Fruit fly (Drosophila melanogaster): ENCODE results near the gene Cht7.
A peak's percentile ranks its signal among the peaks of the same experiment; 100 is the strongest.

Cht7 gene

dm6 chr3L:3134064-3134545 lies 27.3 kb upstream of the Cht7 start (continued):
- TF ChIP-seq CG7786 (GFP tag; optimal IDR thresholded peaks at IDR 0.05) (no peak), CG31441 (GFP tag; IDR thresholded peaks at IDR 0.05) (no peak), Mrtf (GFP tag; IDR thresholded peaks at IDR 0.05) (no peak), NC2α (GFP tag; optimal IDR thresholded peaks at IDR 0.05) (no peak), zfh2 (GFP tag; optimal IDR thresholded peaks at IDR 0.05) (no peak), fru (optimal IDR thresholded peaks at IDR 0.05) (no peak), vfl (GFP tag; optimal IDR thresholded peaks at IDR 0.05) (no peak), dpn (GFP tag; optimal IDR thresholded peaks at IDR 0.05) (no peak), ranshi (GFP tag; IDR thresholded peaks at IDR 0.05) (no peak), CG4328 (GFP tag; optimal IDR thresholded peaks at IDR 0.05) (no peak), CG9727 (GFP tag; optimal IDR thresholded peaks at IDR 0.05) (no peak), CG32772 (GFP tag; IDR thresholded peaks at IDR 0.05) (no peak), CG9797 (GFP tag; optimal IDR thresholded peaks at IDR 0.05) (no peak), Myb (GFP tag; optimal IDR thresholded peaks at IDR 0.05) (no peak), ftz-f1 (GFP tag; optimal IDR thresholded peaks at IDR 0.05) (no peak), kay (GFP tag; optimal IDR thresholded peaks at IDR 0.05) (no peak), vvl (GFP tag; IDR thresholded peaks at IDR 0.05) (0 out of 2 replicates have a peak, but pooled peaks have one; percentile 25), CG7271 (tag; optimal IDR thresholded peaks at IDR 0.05) (no peak), row (GFP tag; IDR thresholded peaks at IDR 0.05) (peak; percentile 52; the same call in 2 of the 3 replicates), dati (GFP tag; IDR thresholded peaks at IDR 0.05) (no peak), fd3F (GFP tag; optimal IDR thresholded peaks at IDR 0.05) (no peak), Dref (GFP tag; IDR thresholded peaks at IDR 0.05) (no peak), B-H1 (GFP tag; IDR thresholded peaks at IDR 0.05) (no peak), CG11695 (GFP tag; IDR thresholded peaks at IDR 0.05) (no peak), CG9876 (GFP tag; optimal IDR thresholded peaks at IDR 0.05) (no peak), NfI (GFP tag; optimal IDR thresholded peaks at IDR 0.05) (no peak), zfh1 (GFP tag; IDR thresholded peaks at IDR 0.05) (no peak), CG7987 (GFP tag; optimal IDR thresholded peaks at IDR 0.05) (peak; percentile 32), slou (GFP tag; optimal IDR thresholded peaks at IDR 0.05) (no peak), CG15479 (GFP tag; optimal IDR thresholded peaks at IDR 0.05) (no peak), Dp (GFP tag; optimal IDR thresholded peaks at IDR 0.05) (no peak), shn (GFP tag; optimal IDR thresholded peaks at IDR 0.05) (no peak), aop (GFP tag; IDR thresholded peaks at IDR 0.05) (no peak), gce (GFP tag; IDR thresholded peaks at IDR 0.05) (no peak), CG17829 (tag; optimal IDR thresholded peaks at IDR 0.05) (no peak), CG1529 (GFP tag; optimal IDR thresholded peaks at IDR 0.05) (no peak), CG9932 (GFP tag; IDR thresholded peaks at IDR 0.05) (peak; percentile 3; the same call in 1 of the 2 replicates), CG18599 (GFP tag; optimal IDR thresholded peaks at IDR 0.05) (peak; percentile 43), CG7556 (GFP tag; optimal IDR thresholded peaks at IDR 0.05) (peak; percentile 42), CG17385 (GFP tag; optimal IDR thresholded peaks at IDR 0.05) (peak; percentile 39), CG32532 (GFP tag; IDR thresholded peaks at IDR 0.05) (peak; percentile 43), pita (GFP tag; optimal IDR thresholded peaks at IDR 0.05) (no peak), CG11504 (tag; optimal IDR thresholded peaks at IDR 0.05) (no peak), ase (GFP tag; IDR thresholded peaks at IDR 0.05) (no peak), CG17361 (GFP tag; IDR thresholded peaks at IDR 0.05) (0 out of 3 replicates have a peak, but pooled peaks have one; percentile 24), CkIIα-i1 (GFP tag; IDR thresholded peaks at IDR 0.05) (no peak), inv (GFP tag; IDR thresholded peaks at IDR 0.05; ENCODE audit: partially characterized antibody) (no peak), CG4730 (GFP tag; IDR thresholded peaks at IDR 0.05) (no peak), Bgb (GFP tag; IDR thresholded peaks at IDR 0.05; ENCODE audit: partially characterized antibody) (peak; percentile 36; the same call in 1 of the 2 replicates), CG10543 (GFP tag; optimal IDR thresholded peaks at IDR 0.05) (peak; percentile 25), E2f2 (GFP tag; IDR thresholded peaks at IDR 0.05) (peak; percentile 29; the same call in 1 of the 2 replicates), usp (GFP tag; optimal IDR thresholded peaks at IDR 0.05) (no peak), ind (GFP tag; optimal IDR thresholded peaks at IDR 0.05) (no peak)

All from whole organism, embryonic.